Worm (Caenorhabditis elegans) whole organism, mixed stage, embryonic: ENCODE results near the gene F58G1.2.

Experiments used
- elt-3 ChIP-seq: fragments of 150-350 bp; optimal IDR thresholded peaks from 2 replicates; lab custom pipeline; 2014; ENCODE audit warnings: missing biosample characterization, missing genetic modification characterization
- lsy-2 ChIP-seq: fragments of 150-350 bp; optimal IDR thresholded peaks from 2 replicates; lab custom pipeline; 2014; ENCODE audit warnings: missing biosample characterization, missing genetic modification characterization
- nhr-28 ChIP-seq: fragments of 150-350 bp; optimal IDR thresholded peaks from 2 replicates; lab custom pipeline; 2014; ENCODE audit warnings: missing biosample characterization, missing genetic modification characterization
- nhr-76 ChIP-seq: sonication (generic microtip); optimal IDR thresholded peaks from 2 replicates; lab custom pipeline; 2017; ENCODE audit warnings: missing biosample characterization, missing genetic modification characterization
- pha-4 ChIP-seq: fragments of 150-350 bp; optimal IDR thresholded peaks from 2 replicates; lab custom pipeline; 2018; ENCODE audit warnings: missing biosample characterization, missing genetic modification reagents, missing genetic modification characterization
- unc-62 ChIP-seq: fragments of 150-350 bp; optimal IDR thresholded peaks from 2 replicates; lab custom pipeline; 2014; ENCODE audit warnings: missing biosample characterization, missing genetic modification reagents, missing genetic modification characterization
- ztf-11 ChIP-seq: fragments of 150-350 bp; optimal IDR thresholded peaks from 2 replicates; lab custom pipeline; 2014; ENCODE audit warnings: missing biosample characterization, missing genetic modification characterization

ce11 chrII:12897361-12897760 lies 21.4 kb downstream of the F58G1.2 start:
- TF ChIP-seq nhr-76, result no peak
- TF ChIP-seq ztf-11, result no peak
- no peak for TF ChIP-seq lsy-2 (tag; lab: Kevin White, UChicago)
- no peak for TF ChIP-seq elt-3
- no peak for TF ChIP-seq nhr-28 (tag; lab: Kevin White, UChicago)
- TF ChIP-seq unc-62, result no peak
- no peak for TF ChIP-seq pha-4 (tag; lab: Kevin White, UChicago)
